Fruit fly (Drosophila melanogaster) S2 (cell line): ENCODE data around the gene Pbp95.
A peak's percentile ranks its signal among the peaks of the same experiment; 100 is the strongest.

ENCODE experiments used
- CG8478 ChIP-seq: fragments of >200 bp; optimal IDR thresholded peaks from 2 replicates; lab custom pipeline; 2018
- CTCF ChIP-seq, 2 experiments: fragments of >200 bp; optimal IDR thresholded peaks; 2 replicates each; lab custom pipeline; 2018

Pbp95 gene

DNA sequence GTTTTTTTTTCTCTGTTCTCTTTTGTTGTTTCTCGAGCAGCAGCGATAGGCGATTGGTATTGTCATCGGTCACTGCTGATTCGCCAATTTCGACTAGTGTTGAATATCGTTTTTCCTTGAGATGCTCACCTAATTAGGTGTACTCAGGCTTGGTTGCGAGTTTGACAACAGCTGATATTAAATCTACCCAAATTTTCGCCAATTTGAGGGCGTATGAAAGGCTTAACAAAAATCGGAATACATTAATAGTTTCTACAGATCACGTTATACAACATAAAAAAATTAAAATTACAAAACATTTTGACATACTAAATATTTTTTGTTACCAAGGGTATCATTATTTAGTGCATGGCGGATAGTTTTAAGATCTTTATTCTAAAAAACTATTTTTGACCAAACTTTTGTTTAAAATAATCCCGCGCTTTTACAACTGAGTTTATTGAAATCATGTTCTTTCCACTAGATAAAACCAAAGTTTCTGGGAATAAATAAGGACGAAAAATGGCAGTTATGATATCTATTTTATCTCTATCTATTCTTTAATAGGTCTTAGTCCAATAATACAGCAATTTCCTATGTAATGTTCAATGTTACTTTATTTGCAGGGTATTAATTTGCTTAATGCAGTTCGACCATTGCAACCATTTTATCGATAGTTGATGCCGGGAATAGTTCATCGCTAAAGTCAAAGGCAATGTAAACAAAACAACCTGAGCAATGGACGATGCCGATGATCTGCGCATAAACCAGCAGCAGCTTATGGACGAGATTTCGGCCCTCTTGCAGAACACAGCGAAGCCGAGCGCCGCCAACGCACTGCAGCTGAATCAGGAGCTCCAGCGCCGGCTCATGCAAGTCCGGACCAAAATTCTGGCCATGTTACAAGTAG is at the start of gene Pbp95, which contains the start of gene CG10435:
Pbp95 (plus strand) TSS at position 671 of the 889 bp plus-strand sequence.
CG10435 (minus strand) TSS at position 81 of the 889 bp plus-strand sequence.
- no peak for TF ChIP-seq CTCF (optimal IDR thresholded peaks at IDR 0.05; lab: Kevin White, UChicago)
- no peak for TF ChIP-seq CG8478

DNA sequence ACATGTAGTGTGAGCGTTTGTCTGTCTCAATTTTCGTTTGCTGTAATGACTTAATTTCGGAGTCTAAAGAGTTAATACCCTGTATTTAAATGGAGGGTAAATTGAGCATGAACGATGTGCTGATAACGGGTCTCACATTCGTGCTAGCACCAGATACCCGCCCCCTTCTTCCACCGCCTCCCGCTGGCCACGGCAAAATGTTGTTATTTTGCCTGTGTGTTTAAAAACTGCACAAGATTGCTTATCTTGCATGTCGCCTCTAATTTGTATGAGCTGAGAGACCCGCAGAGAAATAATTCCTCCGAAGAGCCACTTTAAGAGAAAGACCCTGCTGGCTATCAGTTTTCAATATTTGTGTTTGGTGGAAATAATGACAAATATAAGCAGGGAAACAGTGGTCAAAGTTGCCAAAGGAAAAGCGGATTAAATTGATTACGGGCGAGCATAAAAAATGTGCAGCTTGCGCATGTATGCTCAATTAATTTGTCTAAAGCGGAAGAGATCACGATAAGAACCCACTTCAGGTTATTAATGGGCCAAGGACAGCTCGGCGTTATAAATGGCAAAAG is 48.8 kb upstream of the Pbp95 start:
- TF ChIP-seq CG8478 = no peak

DNA sequence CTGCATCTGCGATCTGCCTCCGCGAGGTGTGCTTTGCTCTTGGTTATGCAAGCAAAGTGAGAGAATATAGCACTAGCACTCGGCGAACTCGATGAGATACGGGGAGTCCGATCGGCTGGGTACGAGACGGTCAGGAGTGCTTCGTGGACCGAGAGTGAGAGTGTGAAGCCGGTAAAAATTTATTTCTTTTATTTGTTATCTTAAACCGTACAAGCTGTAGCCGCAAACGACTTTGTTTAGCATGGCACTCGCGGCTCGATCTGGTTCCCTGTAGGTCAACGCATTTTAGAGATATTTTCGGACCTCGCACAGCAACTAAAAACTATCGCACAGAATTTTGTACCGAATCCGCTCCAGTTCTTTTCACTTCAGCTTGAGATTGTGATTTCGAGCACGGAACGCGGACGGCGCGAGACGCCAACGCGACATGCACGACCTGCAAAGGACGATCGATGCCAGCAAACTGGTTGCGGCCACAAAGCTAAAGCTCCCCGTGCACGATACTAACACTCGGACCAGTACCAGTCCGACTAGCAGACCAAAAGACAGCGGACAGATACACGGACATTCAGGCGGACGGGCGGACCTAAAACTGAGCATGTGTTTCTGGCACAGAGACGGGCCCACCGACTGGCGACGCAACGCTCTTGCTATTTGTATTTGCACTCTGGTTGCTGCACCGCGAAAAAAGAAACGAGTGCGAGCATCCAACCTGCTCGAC is 46.9 kb upstream of the Pbp95 start:
- TF ChIP-seq CTCF (optimal IDR thresholded peaks at IDR 0.05; lab: Kevin White, UChicago) = no peak
- TF ChIP-seq CG8478 = no peak

DNA sequence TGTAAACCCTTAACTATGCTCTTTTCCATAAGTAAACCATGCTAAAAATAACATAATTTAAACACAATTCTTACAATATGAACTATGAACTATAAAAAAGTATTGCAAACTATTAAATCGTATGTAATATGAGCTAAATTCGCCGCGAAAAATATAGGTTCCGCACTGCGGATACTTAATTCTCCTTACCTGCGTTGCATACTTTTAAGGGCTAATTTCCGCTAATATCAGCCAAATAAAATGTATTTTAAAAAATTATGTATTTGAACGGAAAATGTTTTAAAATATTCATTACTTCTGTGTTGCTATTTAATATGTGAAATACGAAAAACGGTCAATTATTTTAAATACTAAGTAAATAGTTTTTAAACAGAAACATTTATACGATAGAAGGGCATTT is 46.2 kb upstream of the Pbp95 start, which contains the start of gene dsx:
dsx (minus strand) TSS at position 62 of the 400 bp plus-strand sequence.
- TF ChIP-seq CG8478 (no peak), CTCF (optimal IDR thresholded peaks at IDR 0.05; lab: Kevin White, UChicago) (no peak)

DNA sequence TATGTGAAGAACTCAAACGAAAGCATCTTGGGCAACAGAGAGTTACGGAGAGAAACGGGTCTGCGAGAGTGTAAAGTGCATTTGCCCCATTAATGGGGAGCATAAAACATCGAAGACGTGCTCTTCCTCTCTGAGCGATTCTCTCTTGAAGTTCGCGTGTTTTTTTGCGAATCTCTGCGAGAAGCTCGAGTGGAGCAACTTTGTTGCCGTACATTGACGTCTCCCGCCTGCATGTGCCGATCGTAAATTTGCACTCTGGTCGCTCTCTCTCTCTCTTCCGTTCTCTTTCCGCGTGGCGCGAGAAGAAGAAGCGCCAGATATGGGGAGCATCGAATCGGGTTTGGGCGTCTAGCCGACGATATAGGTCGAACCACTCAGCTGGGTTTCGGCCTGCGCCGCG is 45.8 kb upstream of the Pbp95 start:
- no peak for TF ChIP-seq CG8478
- no peak for TF ChIP-seq CTCF (optimal IDR thresholded peaks at IDR 0.05; lab: Kevin White, UChicago)

DNA sequence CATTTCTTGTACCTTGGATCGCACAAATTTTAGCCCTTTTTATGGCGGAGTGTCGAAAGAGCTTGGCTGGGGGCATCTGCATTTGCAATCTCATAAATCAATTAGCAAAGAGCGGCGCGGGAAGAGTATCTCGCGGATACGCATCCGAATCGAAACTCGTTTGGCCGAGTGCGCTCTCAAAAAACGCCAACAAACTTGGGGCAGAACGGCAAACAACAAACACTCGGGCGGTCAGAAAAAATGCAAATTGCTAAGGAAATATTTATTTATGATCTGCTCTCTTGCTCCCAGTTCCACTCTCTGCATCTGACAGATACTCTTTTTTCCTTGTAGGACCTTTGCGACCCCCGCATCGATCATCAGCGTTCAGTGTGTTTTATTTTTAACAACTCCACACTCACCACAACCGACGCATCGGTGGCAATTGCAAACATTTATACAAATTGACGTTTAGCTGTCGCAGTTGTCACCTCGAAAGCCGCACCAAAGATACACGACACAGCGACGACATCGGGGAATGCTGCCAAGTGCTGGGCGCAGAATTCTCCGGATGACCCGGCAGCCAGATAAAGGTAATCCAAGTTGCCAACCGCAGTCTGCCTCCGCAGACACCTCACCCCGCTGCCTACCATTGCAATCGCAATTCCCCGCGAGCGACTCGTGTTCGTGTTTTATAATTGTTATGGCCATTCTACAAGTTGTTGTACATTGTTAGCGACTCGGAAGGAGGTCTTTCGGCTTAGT is 44.5 kb upstream of the Pbp95 start:
- no peak for TF ChIP-seq CTCF (optimal IDR thresholded peaks at IDR 0.05; lab: Kevin White, UChicago)
- TF ChIP-seq CG8478 = no peak

DNA sequence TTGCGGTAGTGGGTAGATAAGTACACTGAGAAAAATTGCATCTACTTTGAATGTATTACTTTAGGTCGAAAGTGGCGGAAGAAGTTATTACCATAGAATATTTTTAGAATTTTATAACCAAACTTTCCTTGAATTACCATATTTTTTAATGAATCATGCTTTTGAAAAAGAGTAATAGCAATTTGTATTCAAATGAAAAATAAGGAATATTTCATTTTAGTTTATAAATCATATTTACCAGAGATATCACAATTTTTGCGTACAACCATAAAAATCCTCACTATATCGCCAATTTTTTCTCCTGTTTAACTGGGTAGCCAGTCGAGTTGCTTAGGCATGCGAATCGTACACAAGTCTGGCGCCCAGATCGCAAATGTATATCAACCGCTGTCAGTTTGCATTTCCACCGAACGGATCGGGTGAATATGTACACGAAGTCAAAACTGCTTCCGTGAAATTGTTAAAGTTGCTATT is 43.9 kb upstream of the Pbp95 start:
- TF ChIP-seq CTCF (optimal IDR thresholded peaks at IDR 0.05; lab: Kevin White, UChicago) (no peak), CG8478 (no peak)

DNA sequence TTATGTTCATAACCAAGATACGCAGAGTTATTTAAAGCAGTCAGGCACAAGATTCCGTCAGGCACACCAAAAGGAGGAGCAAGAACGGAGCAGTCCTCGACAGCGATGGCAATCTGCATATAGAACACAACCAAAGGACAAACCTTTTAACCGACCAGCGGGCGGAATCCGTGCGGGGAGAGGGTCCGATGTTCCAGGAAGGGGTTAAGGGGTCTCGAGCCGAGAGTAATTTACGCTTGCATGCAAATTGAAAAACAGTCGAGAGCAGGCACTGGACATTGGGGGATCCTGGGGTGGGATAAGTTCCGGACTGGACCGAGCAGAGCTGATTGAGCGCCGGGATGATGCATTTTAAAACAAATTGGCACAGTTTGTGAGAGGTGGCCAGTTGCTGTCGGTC is 43.0 kb upstream of the Pbp95 start:
- TF ChIP-seq CTCF (optimal IDR thresholded peaks at IDR 0.05; lab: Kevin White, UChicago) (no peak), CG8478 (no peak)

DNA sequence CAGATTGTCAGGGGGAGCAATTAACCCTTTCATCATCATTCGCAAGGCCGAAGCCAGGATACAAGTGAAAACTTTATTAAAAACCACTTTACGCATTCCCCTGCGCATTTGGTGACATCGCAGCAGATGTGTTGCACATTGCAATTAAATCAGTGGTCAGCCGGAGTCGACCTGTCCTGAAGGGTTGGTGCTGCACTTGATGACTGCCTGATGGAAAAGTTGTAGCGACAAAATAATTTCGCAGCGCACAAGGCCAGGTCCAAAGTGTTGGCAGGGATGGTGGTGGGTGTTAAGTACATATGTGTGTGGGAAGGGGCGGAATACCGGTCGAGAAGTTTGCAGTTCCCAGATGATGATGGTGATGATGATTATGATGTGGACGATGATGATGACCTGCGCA is 41.4 kb upstream of the Pbp95 start:
- no peak for TF ChIP-seq CTCF (optimal IDR thresholded peaks at IDR 0.05; lab: Kevin White, UChicago)
- no peak for TF ChIP-seq CG8478

DNA sequence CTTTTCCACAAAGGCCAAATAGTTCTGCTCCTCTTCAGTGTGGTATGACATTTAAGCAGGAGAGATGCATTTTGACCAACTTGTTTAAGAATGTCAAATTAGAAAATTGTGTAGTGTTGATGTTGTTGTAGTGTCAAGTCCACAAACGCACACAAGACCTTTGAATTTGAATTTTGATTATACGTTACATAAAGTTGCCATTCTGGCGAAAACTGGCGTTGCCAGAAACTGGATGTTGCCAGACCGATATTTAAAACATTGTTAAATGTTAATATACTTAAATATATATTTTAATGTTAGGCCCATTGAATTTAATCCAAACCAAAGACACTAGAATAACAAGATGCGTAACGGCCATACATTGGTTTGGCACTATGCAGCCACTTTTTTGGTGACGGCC is 40.5 kb upstream of the Pbp95 start:
- TF ChIP-seq CG8478 (no peak), CTCF (optimal IDR thresholded peaks at IDR 0.05; lab: Kevin White, UChicago) (no peak)

DNA sequence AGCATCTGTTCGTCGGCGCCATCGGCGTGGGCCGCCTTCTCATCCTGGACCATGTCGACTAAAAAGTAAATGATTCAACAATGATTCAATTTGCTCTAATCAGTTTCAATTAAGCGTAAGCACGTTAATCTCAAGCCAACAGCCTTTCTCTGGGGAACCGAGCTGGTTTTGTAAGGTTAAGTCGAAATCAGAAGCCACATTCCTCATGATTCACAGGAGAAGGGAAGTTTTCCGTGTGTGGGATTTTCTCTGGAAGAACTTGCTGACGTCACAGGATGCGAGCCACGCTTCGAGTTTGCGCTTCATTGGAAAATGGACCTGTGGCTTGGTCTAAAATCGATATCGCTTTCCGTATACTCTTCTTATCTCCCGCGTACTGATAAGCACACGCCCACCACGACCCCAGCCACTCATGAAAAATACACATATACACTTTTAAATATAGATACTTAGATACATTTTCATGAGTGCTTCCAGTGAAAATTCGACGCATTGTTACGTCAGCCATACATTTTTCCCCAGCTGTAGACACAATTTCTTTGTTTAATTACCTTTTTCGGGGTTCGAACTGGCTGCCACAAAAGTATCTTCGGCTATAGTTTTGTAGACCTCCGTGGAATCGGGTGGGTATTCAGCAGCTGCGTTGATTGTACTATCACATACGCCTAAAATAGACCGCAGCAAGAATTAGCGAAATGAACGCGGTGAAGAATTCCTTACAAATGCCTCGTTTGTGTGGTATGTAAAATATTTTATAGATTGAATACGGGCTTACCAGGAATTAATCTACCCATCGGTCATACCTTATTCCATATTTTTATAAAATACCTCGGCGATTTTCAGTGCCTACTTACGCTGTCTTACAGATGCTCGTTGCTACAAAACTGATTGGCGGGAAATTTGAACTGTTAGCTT is 36.3 kb upstream of the Pbp95 start:
- TF ChIP-seq CTCF (optimal IDR thresholded peaks at IDR 0.05; lab: Kevin White, UChicago) = peak in 1 of 2 experiments; percentile 50
- TF ChIP-seq CG8478 = no peak

DNA sequence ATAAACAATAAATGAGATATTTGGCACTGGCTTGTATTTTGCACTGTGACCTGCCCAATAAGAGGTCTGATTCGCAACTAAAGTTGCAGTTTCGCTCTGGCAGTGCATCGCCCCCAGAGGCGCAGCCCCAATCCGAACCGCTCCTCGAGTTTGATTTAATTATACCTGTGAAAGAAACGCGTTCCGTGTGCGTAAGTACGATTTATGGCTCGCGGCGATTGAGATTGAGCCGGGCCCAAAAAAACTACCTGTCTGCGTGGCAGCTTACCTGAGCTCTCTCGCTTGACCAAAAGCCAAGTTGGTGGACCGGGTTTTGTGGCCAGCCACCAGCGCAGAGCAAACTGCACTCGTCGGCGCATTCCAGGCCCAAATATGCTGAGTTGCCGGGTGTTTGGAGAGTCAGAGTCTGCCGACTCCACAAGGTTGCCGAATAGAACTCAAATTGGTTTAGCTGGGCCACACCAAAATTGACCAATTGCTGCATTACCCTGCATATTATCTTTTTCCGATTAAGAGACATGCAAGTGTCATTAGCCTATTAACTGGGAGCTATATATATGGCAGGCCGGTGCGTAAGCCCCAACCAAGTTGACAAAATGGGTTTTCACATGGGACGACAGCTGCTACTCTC is 35.1 kb upstream of the Pbp95 start, which contains the start of the genes CD98hc and Os-C:
CD98hc (minus strand) TSS at position 50 of the 631 bp plus-strand sequence.
Os-C (plus strand) TSS at position 581 of the 631 bp plus-strand sequence.
- TF ChIP-seq CG8478 = no peak
- TF ChIP-seq CTCF (optimal IDR thresholded peaks at IDR 0.05; lab: Kevin White, UChicago) = no peak

DNA sequence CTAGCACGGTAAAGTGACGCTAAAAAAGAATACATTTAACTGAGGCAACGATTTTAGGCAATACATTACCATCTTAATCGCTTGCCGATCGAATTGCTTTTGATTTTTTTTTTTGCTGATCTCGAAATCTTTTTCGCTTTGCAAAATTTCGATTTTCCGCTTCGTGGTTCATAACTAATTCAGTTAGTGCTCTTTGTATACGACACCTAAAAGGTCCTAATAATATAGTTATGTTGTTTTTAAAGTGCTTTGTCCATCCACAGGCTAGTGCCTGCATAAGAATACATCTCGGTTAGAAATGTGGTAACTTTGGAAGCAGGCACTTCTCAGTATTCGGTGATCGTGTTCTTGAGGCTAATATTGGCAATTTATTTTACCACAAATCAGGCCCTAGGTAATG is 33.4 kb upstream of the Pbp95 start, which contains the start of gene Sfp84E:
Sfp84E (minus strand) TSS at position 101 of the 400 bp plus-strand sequence.
- TF ChIP-seq CTCF (optimal IDR thresholded peaks at IDR 0.05; lab: Kevin White, UChicago) = no peak
- no peak for TF ChIP-seq CG8478
